Worm (Caenorhabditis elegans) whole organism, young adult: ENCODE measurements around the gene F35E8.10.

Source experiments
- C06A6.2 ChIP-seq: fragments of 200-800 bp; sonication (Bioruptor generic); conservative IDR thresholded peaks from 2 replicates; pipeline ENCODE4 v1.3.6; 2022; ENCODE audit warnings: missing genetic modification characterization, missing compliant biosample characterization
- Y53F4B.3 ChIP-seq: fragments of 200-800 bp; sonication (Bioruptor generic); IDR thresholded peaks from 2 replicates; pipeline ENCODE4 v1.3.6; 2022; ENCODE audit warnings: missing genetic modification reagents, missing genetic modification characterization, missing compliant biosample characterization
- Y79H2A.3 ChIP-seq: fragments of 200-800 bp; sonication (Bioruptor generic); conservative IDR thresholded peaks from 2 replicates; pipeline ENCODE4 v1.3.6; 2022; ENCODE audit warnings: missing genetic modification reagents, missing genetic modification characterization, missing compliant biosample characterization
- hmg-1.2 ChIP-seq: fragments of 200-800 bp; sonication (Bioruptor generic); IDR thresholded peaks from 2 replicates; pipeline ENCODE4 v1.3.6; 2022; ENCODE audit warnings: missing genetic modification reagents, missing genetic modification characterization, missing compliant biosample characterization
- lir-1 ChIP-seq: fragments of 200-800 bp; sonication (Bioruptor generic); conservative IDR thresholded peaks from 2 replicates; pipeline ENCODE4 v1.3.6; 2022; ENCODE audit warnings: missing genetic modification reagents, missing genetic modification characterization, missing compliant biosample characterization
- lsy-27 ChIP-seq: sonication (generic microtip); optimal IDR thresholded peaks from 2 replicates; lab custom pipeline; 2017; ENCODE audit warnings: missing genetic modification characterization, mild to moderate bottlenecking, missing compliant biosample characterization, antibody characterized with exemption, missing genotype, borderline replicate concordance; ENCODE audit not compliant: insufficient read depth
- mes-4 ChIP-seq: sonication (generic microtip); optimal IDR thresholded peaks from 2 replicates; lab custom pipeline; 2016; ENCODE audit warnings: missing genotype, missing genetic modification characterization, missing compliant biosample characterization
- rcor-1 ChIP-seq: fragments of 200-800 bp; sonication (Bioruptor generic); IDR thresholded peaks from 2 replicates; pipeline ENCODE4 v1.3.6; 2022; ENCODE audit warnings: missing genetic modification reagents, missing genetic modification characterization, missing compliant biosample characterization
- rec-8 ChIP-seq, 2 experiments: sonication (generic microtip); optimal IDR thresholded peaks; 2 replicates each; lab custom pipeline; 2016; ENCODE audit warnings: mild to moderate bottlenecking in 2 of 2, missing genetic modification characterization in 2 of 2, missing genetic modification reagents in 2 of 2, missing genotype in 2 of 2, missing biosample characterization in 1 of 2, missing compliant biosample characterization in 1 of 2, moderate library complexity in 1 of 2
- tbx-9 ChIP-seq: sonication (generic microtip); optimal IDR thresholded peaks from 2 replicates; lab custom pipeline; 2016; ENCODE audit warnings: borderline replicate concordance, missing genetic modification characterization, inconsistent platforms, missing compliant biosample characterization
- unc-130 ChIP-seq: sonication (generic microtip); optimal IDR thresholded peaks from 2 replicates; lab custom pipeline; 2016; ENCODE audit warnings: missing genetic modification reagents, missing genetic modification characterization, missing compliant biosample characterization

- TF ChIP-seq hmg-1.2 (no peak), rec-8 (tag; optimal IDR thresholded peaks at IDR 0.05; lab: Kevin White, UChicago) (no peak), lsy-27 (tag; lab: Kevin White, UChicago) (no peak), Y79H2A.3 (no peak), unc-130 (GFP tag; lab: Kevin White, UChicago) (no peak), rcor-1 (GFP tag; lab: Robert Waterston, UW) (no peak), Y53F4B.3 (GFP tag; lab: Robert Waterston, UW) (no peak), lir-1 (GFP tag; lab: Robert Waterston, UW) (no peak), mes-4 (tag; lab: Kevin White, UChicago) (no peak), C06A6.2 (GFP tag; lab: Robert Waterston, UW) (no peak), tbx-9 (tag; lab: Kevin White, UChicago) (no peak)
Measured at ce11 chrV:15885967-15886366, 34.2 kb downstream of the F35E8.10 start, which contains the start of gene T06C12.9.
